Worm (Caenorhabditis elegans) whole organism, L3 larva: ENCODE data around the gene F19B10.3.

Source experiments
- eor-1 ChIP-seq, 2 experiments: fragments of 150-350 bp; optimal IDR thresholded peaks; 2 replicates each; lab custom pipeline; 2014 to 2018; ENCODE audit warnings: missing biosample characterization in 2 of 2, missing genetic modification characterization in 2 of 2
- nfya-1 ChIP-seq: sonication (generic microtip); optimal IDR thresholded peaks from 2 replicates; lab custom pipeline; 2017; ENCODE audit warnings: missing genetic modification characterization, mild to moderate bottlenecking, missing compliant biosample characterization, antibody characterized with exemption, moderate library complexity; ENCODE audit not compliant: insufficient read depth
- nhr-23 ChIP-seq: fragments of 150-350 bp; optimal IDR thresholded peaks from 2 replicates; lab custom pipeline; 2014; ENCODE audit warnings: missing biosample characterization, missing genetic modification reagents, missing genetic modification characterization
- ztf-4 ChIP-seq: fragments of 150-350 bp; optimal IDR thresholded peaks from 2 replicates; lab custom pipeline; 2014; ENCODE audit warnings: missing biosample characterization, missing genetic modification characterization

DNA sequence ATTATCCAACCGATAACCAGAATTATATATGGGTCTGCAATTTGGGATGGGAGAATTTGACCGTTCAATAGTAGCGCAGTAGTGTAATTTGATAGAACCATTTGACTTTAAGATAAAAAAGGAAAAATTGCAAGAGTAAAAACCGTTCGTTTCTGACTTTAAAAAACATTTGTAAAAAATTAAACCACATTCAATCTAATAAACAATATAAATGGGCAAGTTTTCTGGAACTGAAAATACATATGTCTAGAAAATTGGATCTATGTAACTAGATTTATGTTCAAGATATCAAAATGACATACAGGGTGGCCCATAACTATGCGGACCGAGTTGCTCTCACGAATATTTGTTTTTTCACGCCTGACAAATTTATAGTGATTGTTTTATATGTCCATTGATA lies 30.1 kb downstream of the F19B10.3 start, which contains the start of gene srx-102:
- TF ChIP-seq ztf-4, result no peak
- TF ChIP-seq nhr-23, result no peak
- TF ChIP-seq nfya-1, result no peak
- no peak for TF ChIP-seq eor-1 (tag; optimal IDR thresholded peaks at IDR 0.05; lab: Kevin White, UChicago)
